Worm (Caenorhabditis elegans): ENCODE data around the gene CC8.2.

CC8.2 gene

DNA sequence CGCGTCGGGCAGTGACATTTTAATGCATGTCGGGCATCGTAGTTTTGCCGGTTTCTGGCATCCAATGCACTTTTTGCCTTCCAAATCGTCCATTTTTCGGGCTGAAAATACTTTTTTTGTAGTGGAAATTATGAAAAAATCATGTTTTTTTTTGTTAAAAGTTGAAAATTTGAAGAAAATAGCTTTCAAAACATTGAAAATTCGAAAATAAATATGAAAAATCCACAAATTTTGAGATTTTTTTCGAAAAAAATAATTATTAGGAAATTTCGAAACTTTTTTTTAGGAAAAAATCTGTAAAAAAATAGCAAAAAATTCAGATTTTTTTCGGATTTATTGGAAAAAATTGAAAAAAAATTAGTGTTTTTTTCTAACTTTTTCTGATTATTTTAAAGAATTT is 38.3 kb upstream of the CC8.2 start, which contains the start of gene map-1:
TSS of gene map-1 (minus strand) at position 101 of the 400 bp plus-strand sequence.
- TF ChIP-seq egl-27 (tag; optimal IDR thresholded peaks at IDR 0.05) (no peak), Y55F3AM.14 (GFP tag; optimal IDR thresholded peaks at IDR 0.05) (no peak), lin-13 (GFP tag; optimal IDR thresholded peaks at IDR 0.05) (no peak), elt-3 (tag; optimal IDR thresholded peaks at IDR 0.05) (no peak), ztf-4 (tag; optimal IDR thresholded peaks at IDR 0.05) (no peak)

- TF ChIP-seq lin-11 (tag; optimal IDR thresholded peaks at IDR 0.05) (no peak), R02D3.7 (tag; optimal IDR thresholded peaks at IDR 0.05) (no peak), fos-1 (tag; optimal IDR thresholded peaks at IDR 0.05) (no peak), Y55F3AM.14 (GFP tag; optimal IDR thresholded peaks at IDR 0.05) (no peak), lin-13 (GFP tag; optimal IDR thresholded peaks at IDR 0.05) (no peak), blmp-1 (tag; optimal IDR thresholded peaks at IDR 0.05; ENCODE audit: insufficient read depth) (no peak), ceh-16 (tag; optimal IDR thresholded peaks at IDR 0.05) (no peak), elt-3 (tag; optimal IDR thresholded peaks at IDR 0.05) (no peak), lsy-2 (tag; optimal IDR thresholded peaks at IDR 0.05) (no peak), mdl-1 (tag; optimal IDR thresholded peaks at IDR 0.05) (no peak)
Observed at ce11 chrIV:3686260-3686659, 37.8 kb upstream of the CC8.2 start.

ce11 chrIV:3681763-3682162 is 33.3 kb upstream of the CC8.2 start:
- no peak for TF ChIP-seq nhr-77 (tag; optimal IDR thresholded peaks at IDR 0.05)
- no peak for TF ChIP-seq ztf-1 (GFP tag; conservative IDR thresholded peaks at IDR 0.05)
- no peak for TF ChIP-seq egl-27 (tag; optimal IDR thresholded peaks at IDR 0.05)
- TF ChIP-seq unc-55 (GFP tag; optimal IDR thresholded peaks at IDR 0.05) = no peak
- TF ChIP-seq F13H6.1 (tag; optimal IDR thresholded peaks at IDR 0.05) = no peak
- TF ChIP-seq unc-39 (tag; optimal IDR thresholded peaks at IDR 0.05) = no peak
- no peak for TF ChIP-seq nhr-23 (tag; optimal IDR thresholded peaks at IDR 0.05)
- TF ChIP-seq sma-9 (GFP tag; optimal IDR thresholded peaks at IDR 0.05) = no peak
- no peak for TF ChIP-seq sma-9 (tag; optimal IDR thresholded peaks at IDR 0.05)
- TF ChIP-seq unc-62 (GFP tag; optimal IDR thresholded peaks at IDR 0.05) = no peak
- TF ChIP-seq lsy-2 (tag; optimal IDR thresholded peaks at IDR 0.05) = no peak

DNA sequence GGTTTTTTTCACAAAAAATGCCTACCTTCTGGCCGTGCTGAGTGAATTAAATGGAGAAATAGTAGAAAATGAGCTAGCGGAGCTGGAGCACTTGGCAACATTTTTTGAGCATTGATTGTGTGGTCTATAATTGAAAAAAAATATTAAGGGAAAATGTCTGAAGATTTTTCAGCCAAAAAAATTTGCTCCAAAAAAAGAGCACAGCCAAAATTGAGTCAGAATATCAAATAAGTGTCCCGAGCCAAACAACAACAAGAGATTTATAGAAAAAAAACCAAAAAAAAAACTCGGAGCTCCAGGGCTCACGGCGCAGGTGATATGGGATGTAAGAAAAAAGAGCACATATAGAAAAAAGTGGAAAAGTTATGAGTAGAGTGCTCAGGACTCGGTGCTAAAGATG is 20.1 kb upstream of the CC8.2 start, which contains the start of gene fmil-1:
TSS of gene fmil-1 (minus strand) at position 101 of the 400 bp plus-strand sequence.
- no peak for TF ChIP-seq ama-1 (optimal IDR thresholded peaks at IDR 0.05)
- TF ChIP-seq snpc-4 (tag; optimal IDR thresholded peaks at IDR 0.05) = no peak
- TF ChIP-seq lin-11 (tag; optimal IDR thresholded peaks at IDR 0.05) = no peak
- no peak for TF ChIP-seq nhr-12 (tag; optimal IDR thresholded peaks at IDR 0.05)
- no peak for TF ChIP-seq ZK546.5 (tag; optimal IDR thresholded peaks at IDR 0.05)
- no peak for TF ChIP-seq nhr-23 (tag; optimal IDR thresholded peaks at IDR 0.05)

- TF ChIP-seq lin-11 (tag; optimal IDR thresholded peaks at IDR 0.05) (no peak), mbf-1 (tag; optimal IDR thresholded peaks at IDR 0.05) (no peak), lsy-2 (tag; optimal IDR thresholded peaks at IDR 0.05) (no peak), lin-39 (tag; optimal IDR thresholded peaks at IDR 0.05) (no peak), egl-27 (tag; optimal IDR thresholded peaks at IDR 0.05) (no peak), ceh-16 (tag; optimal IDR thresholded peaks at IDR 0.05) (no peak), aly-2 (tag; optimal IDR thresholded peaks at IDR 0.05) (no peak)
Observed at ce11 chrIV:3667796-3668195, 19.3 kb upstream of the CC8.2 start.

DNA sequence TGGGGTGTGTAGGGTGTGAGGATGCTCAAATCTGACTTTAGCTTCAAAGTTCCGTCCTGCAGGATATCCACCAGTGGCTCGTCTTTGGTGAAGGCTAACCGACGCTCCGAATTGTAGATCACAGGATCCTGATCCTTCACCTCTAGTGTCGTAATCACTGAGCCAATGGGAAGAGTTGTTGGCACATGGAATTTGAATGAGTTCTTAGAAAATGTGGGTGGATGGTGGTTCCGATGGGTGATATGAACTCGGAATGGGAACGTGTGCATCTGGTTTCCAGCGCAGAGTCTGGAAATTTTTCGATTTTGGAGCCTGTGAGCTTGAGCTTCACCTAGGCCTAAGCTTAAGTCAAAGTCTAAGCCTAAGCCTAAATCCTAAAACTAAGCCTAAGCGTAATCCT is 18.1 kb upstream of the CC8.2 start:
- no peak for TF ChIP-seq fos-1 (tag; optimal IDR thresholded peaks at IDR 0.05)
- no peak for TF ChIP-seq unc-62 (GFP tag; optimal IDR thresholded peaks at IDR 0.05)
- no peak for TF ChIP-seq ztf-1 (GFP tag; conservative IDR thresholded peaks at IDR 0.05)
- TF ChIP-seq sma-3 (GFP tag; optimal IDR thresholded peaks at IDR 0.05) = no peak

- TF ChIP-seq unc-62 (GFP tag; optimal IDR thresholded peaks at IDR 0.05) (no peak), aly-2 (tag; optimal IDR thresholded peaks at IDR 0.05) (no peak), mbf-1 (tag; optimal IDR thresholded peaks at IDR 0.05) (no peak), elt-1 (tag; optimal IDR thresholded peaks at IDR 0.05) (no peak), nhr-77 (tag; optimal IDR thresholded peaks at IDR 0.05) (no peak)
Observed at ce11 chrIV:3665089-3665488, 16.6 kb upstream of the CC8.2 start.
